ENCODE assay signal across 4 fruit fly cellular contexts in the genomic region with DNA sequence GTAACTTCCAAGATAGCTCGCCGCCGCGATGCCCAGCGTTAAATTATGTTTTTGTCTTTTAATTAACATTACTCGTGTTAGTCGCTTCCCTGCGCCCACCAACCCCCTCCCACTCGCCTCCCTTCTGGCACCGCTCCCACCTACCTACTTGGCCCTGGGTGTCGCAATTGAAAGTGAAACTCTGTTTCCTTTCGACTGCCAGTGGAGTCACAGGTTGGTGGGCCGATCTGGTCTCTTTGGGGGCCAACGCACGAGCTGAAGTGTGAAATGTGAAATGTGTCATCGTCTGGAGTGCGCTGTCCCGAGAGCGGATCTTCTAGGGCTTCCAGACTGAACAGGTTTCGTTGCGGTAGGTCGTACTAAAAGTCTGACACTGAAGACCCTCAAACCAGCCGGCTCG.
TF ChIP-seq lines count a peak whose summit lies in the region.

No protein-coding gene starts in this region.

- no peak for TF ChIP-seq CTCF in whole organism, embryonic (GFP tag; optimal IDR thresholded peaks at IDR 0.05; lab: Kevin White, UChicago)

TF ChIP-seq in whole organism, 6 proteins besides CTCF, POLR2A, EP300 and RAD21:
- TF ChIP-seq CG8478 (optimal IDR thresholded peaks at IDR 0.05; lab: Kevin White, UChicago) (no peak), usp (GFP tag; optimal IDR thresholded peaks at IDR 0.05; lab: Kevin White, UChicago) (no peak), psq (optimal IDR thresholded peaks at IDR 0.05; lab: Kevin White, UChicago) (no peak), Dll (optimal IDR thresholded peaks at IDR 0.05; lab: Kevin White, UChicago) (peak; percentile 14), pan (optimal IDR thresholded peaks at IDR 0.05; lab: Kevin White, UChicago) (no peak)
TF ChIP-seq in whole organism: peak in this region for 1.

TF ChIP-seq in whole organism, embryonic, 481 proteins besides CTCF, POLR2A, EP300 and RAD21:
- TF ChIP-seq Blimp-1 (GFP tag; optimal IDR thresholded peaks at IDR 0.05; lab: Kevin White, UChicago): peak; percentile 60
- TF ChIP-seq CG8281 (tag; optimal IDR thresholded peaks at IDR 0.05; lab: Kevin White, UChicago): no peak
- no peak for TF ChIP-seq GATAe (GFP tag; conservative IDR thresholded peaks at IDR 0.05; lab: Robert Waterston, UW)
- TF ChIP-seq grn (GFP tag; optimal IDR thresholded peaks at IDR 0.05; lab: Kevin White, UChicago): no peak

TF ChIP-seq in whole organism, prepupa, 60 proteins besides CTCF, POLR2A, EP300 and RAD21:
- TF ChIP-seq CG6276 (GFP tag; optimal IDR thresholded peaks at IDR 0.05; lab: Kevin White, UChicago) (no peak), topi (GFP tag; optimal IDR thresholded peaks at IDR 0.05; lab: Kevin White, UChicago) (no peak), Blimp-1 (GFP tag; optimal IDR thresholded peaks at IDR 0.05; lab: Kevin White, UChicago) (peak; percentile 59), salr (GFP tag; optimal IDR thresholded peaks at IDR 0.05; lab: Kevin White, UChicago) (no peak), CG7368 (GFP tag; optimal IDR thresholded peaks at IDR 0.05; lab: Kevin White, UChicago) (no peak), Eip78C (GFP tag; lab: Kevin White, UChicago) (peak; percentile 10), Sox14 (GFP tag; optimal IDR thresholded peaks at IDR 0.05; lab: Kevin White, UChicago) (no peak), CG8119 (GFP tag; IDR thresholded peaks at IDR 0.05; lab: Robert Waterston, UW) (no peak)

TF ChIP-seq in whole organism, pupa, 21 proteins besides CTCF, POLR2A, EP300 and RAD21:
- TF ChIP-seq CG17806 (tag; optimal IDR thresholded peaks at IDR 0.05; lab: Kevin White, UChicago) (no peak), Ets98B (GFP tag; IDR thresholded peaks at IDR 0.05; lab: Robert Waterston, UW) (no peak), Pif1B (GFP tag; optimal IDR thresholded peaks at IDR 0.05; lab: Kevin White, UChicago) (no peak), EcR (GFP tag; optimal IDR thresholded peaks at IDR 0.05; lab: Kevin White, UChicago) (peak; percentile 54), gl (tag; optimal IDR thresholded peaks at IDR 0.05; lab: Kevin White, UChicago) (peak; percentile 48)
